Fruit fly (Drosophila melanogaster): ENCODE measurements around the gene CG46435.
A peak's percentile ranks its signal among the peaks of the same experiment; 100 is the strongest.

CG46435 gene

DNA sequence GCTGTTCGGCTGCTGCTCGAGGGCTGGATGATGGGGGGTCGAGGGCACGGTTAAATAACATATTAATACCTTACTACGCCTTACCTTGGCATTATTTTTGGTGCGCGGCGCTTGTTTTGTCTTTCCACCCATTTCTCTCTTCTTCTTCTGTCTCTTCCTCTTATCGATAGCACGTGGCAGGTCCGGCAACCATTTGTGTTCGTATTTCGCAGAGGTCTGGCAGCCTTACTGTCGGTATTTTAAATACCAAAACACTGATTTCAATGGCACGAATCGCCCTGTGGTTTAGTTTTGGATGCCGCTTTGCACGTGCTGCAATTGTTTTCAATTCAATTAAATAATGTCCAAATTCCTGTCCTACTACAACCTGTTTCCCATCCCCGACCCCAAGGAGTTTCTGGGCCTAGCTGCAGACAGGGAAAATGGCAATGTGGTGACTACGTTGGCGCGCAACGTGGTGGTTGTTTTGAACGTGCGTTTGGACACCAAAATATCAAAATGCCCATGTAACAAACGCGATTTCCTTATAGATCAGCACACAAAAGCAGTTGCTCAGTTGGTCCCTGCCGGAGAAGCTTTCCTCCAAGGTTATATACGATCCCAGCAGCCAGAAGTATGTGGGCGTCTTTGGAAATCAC, 7.3 kb downstream of the CG46435 start, which contains the start of the genes Ltn1 and CG9300:
TSS of gene Ltn1 (minus strand) at position 155 of the 638 bp plus-strand sequence.
TSS of gene CG9300 (plus strand) at position 285 of the 638 bp plus-strand sequence.
- TF ChIP-seq ovo (GFP tag; optimal IDR thresholded peaks at IDR 0.05) (no peak), Mnt (GFP tag; optimal IDR thresholded peaks at IDR 0.05) (peak; percentile 100), CG7101 (tag; optimal IDR thresholded peaks at IDR 0.05) (peak; percentile 12), tj (GFP tag; optimal IDR thresholded peaks at IDR 0.05) (no peak), CG11617 (GFP tag; optimal IDR thresholded peaks at IDR 0.05) (no peak), Hr96 (GFP tag; optimal IDR thresholded peaks at IDR 0.05) (no peak), toe (GFP tag; optimal IDR thresholded peaks at IDR 0.05) (peak; percentile 29), cnc (optimal IDR thresholded peaks at IDR 0.05) (no peak), CG5204 (GFP tag; optimal IDR thresholded peaks at IDR 0.05) (no peak), CG7045 (GFP tag; optimal IDR thresholded peaks at IDR 0.05) (no peak), CG14711 (tag; optimal IDR thresholded peaks at IDR 0.05) (no peak), CG1620 (GFP tag; optimal IDR thresholded peaks at IDR 0.05) (no peak), Crg-1 (GFP tag; optimal IDR thresholded peaks at IDR 0.05) (peak; percentile 20), Clk (GFP tag; optimal IDR thresholded peaks at IDR 0.05) (no peak), CG12768 (GFP tag; optimal IDR thresholded peaks at IDR 0.05) (no peak), pad (GFP tag; optimal IDR thresholded peaks at IDR 0.05) (no peak), CG33017 (tag; optimal IDR thresholded peaks at IDR 0.05) (no peak), cic (GFP tag; optimal IDR thresholded peaks at IDR 0.05) (no peak), kay (GFP tag; ENCODE audit: borderline replicate concordance) (no peak), bab1 (GFP tag; optimal IDR thresholded peaks at IDR 0.05) (peak; percentile 61)

DNA sequence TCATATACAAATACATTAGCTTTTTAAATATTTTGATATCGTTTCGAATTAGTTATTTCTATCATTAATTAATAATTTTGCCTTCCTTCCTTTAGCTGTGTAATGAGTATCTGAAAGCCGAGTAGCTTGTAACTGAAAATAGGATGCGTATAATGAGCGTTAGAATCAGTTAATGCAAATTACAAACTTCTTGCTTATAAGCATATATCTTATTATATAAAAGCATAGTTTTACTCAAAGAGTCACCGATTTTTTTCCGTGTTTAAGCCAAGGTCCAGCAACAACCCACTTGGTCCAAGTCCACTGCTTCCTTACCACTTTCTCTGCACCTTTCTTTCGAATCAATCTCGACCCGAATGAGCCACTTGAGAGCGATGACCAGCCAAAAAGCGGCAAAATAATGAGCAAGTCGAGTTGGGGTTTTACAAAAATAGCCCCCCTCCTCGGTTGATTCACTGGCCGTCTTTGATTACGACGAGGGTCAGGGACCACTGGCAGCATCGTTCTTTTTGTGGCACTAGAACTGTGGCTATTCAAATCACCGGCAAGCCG, 11.1 kb downstream of the CG46435 start:
- TF ChIP-seq ovo (GFP tag; optimal IDR thresholded peaks at IDR 0.05) (no peak), Mnt (GFP tag; optimal IDR thresholded peaks at IDR 0.05) (no peak), toe (GFP tag; optimal IDR thresholded peaks at IDR 0.05) (no peak), cic (GFP tag; optimal IDR thresholded peaks at IDR 0.05) (no peak), bab1 (GFP tag; optimal IDR thresholded peaks at IDR 0.05) (no peak), pad (GFP tag; optimal IDR thresholded peaks at IDR 0.05) (no peak), Hr96 (GFP tag; optimal IDR thresholded peaks at IDR 0.05) (no peak), tj (GFP tag; optimal IDR thresholded peaks at IDR 0.05) (no peak), CG1620 (GFP tag; optimal IDR thresholded peaks at IDR 0.05) (no peak), CG7045 (GFP tag; optimal IDR thresholded peaks at IDR 0.05) (no peak)

DNA sequence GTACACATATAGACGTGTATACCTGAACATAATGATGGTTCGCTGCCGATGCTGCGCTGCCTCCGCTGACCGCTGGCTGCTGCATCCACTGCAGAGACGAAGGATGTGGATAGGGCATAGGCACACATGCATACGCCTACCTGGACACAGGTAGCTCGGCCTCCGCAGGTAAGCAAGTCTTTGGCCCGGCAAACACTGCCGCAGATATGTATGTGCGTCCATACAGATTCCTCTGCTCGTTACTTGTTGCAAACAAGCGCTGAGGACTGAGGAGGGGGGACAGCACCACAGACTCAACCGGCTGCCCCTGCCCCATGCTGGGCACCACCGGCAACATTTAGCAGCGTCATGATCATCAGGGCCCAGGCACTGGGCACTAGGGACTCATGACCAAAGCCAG, 11.8 kb downstream of the CG46435 start:
- TF ChIP-seq Crg-1 (GFP tag; optimal IDR thresholded peaks at IDR 0.05): no peak
- TF ChIP-seq pad (GFP tag; optimal IDR thresholded peaks at IDR 0.05): no peak
- TF ChIP-seq Hr96 (GFP tag; optimal IDR thresholded peaks at IDR 0.05): no peak
- TF ChIP-seq bab1 (GFP tag; optimal IDR thresholded peaks at IDR 0.05): no peak
- TF ChIP-seq CG14711 (tag; optimal IDR thresholded peaks at IDR 0.05): no peak
- TF ChIP-seq ovo (GFP tag; optimal IDR thresholded peaks at IDR 0.05): no peak
- TF ChIP-seq CG12768 (GFP tag; optimal IDR thresholded peaks at IDR 0.05): no peak
- no peak for TF ChIP-seq CG5204 (GFP tag; optimal IDR thresholded peaks at IDR 0.05)
- TF ChIP-seq CG7045 (GFP tag; optimal IDR thresholded peaks at IDR 0.05): no peak
- no peak for TF ChIP-seq CG7101 (tag; optimal IDR thresholded peaks at IDR 0.05)
- TF ChIP-seq CG33017 (tag; optimal IDR thresholded peaks at IDR 0.05): no peak
- no peak for TF ChIP-seq tj (GFP tag; optimal IDR thresholded peaks at IDR 0.05)
- TF ChIP-seq kay (GFP tag; ENCODE audit: borderline replicate concordance): no peak
- no peak for TF ChIP-seq toe (GFP tag; optimal IDR thresholded peaks at IDR 0.05)
- no peak for TF ChIP-seq cnc (optimal IDR thresholded peaks at IDR 0.05)
- TF ChIP-seq Mnt (GFP tag; optimal IDR thresholded peaks at IDR 0.05): no peak
- no peak for TF ChIP-seq Clk (GFP tag; optimal IDR thresholded peaks at IDR 0.05)
- TF ChIP-seq CG1620 (GFP tag; optimal IDR thresholded peaks at IDR 0.05): no peak
- TF ChIP-seq cic (GFP tag; optimal IDR thresholded peaks at IDR 0.05): no peak
- no peak for TF ChIP-seq CG11617 (GFP tag; optimal IDR thresholded peaks at IDR 0.05)

DNA sequence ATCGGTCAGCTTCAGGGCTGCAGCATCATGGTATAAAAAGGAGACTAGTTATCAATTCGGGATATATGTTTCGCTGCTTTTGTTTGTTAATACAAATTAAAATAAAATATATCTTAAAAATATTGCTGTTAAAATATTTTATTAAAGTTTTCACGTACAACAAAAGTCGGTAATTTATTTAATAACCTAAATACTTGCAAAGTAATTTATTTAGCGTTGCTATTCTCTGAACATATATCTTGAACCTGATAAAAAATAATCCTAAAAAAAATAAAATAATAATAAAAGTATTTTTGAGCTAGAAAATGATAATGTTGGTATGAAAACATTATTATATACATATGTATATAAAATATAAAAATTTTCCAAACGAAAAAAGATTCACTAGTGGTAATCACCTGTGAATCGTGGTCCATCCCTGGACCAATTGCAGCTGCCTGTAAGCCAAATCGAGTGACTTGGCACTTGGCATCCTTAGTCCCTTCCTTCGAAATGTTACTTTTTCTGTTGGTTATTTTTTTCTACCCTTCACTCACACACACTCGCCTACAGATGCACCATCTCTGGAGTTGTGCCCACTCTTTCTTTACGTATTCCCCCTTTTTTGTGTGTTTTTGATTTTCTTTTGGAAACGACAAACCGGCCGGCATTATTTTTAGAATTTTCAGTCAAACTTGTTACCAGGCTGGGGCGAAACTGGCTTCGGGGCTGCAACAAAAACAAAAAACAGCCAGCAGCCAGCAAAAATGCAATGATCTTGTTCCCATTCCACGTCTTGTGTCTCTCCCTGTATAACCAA, 12.5 kb downstream of the CG46435 start:
- TF ChIP-seq CG7101 (tag; optimal IDR thresholded peaks at IDR 0.05) (no peak), Hr96 (GFP tag; optimal IDR thresholded peaks at IDR 0.05) (no peak), bab1 (GFP tag; optimal IDR thresholded peaks at IDR 0.05) (no peak), pad (GFP tag; optimal IDR thresholded peaks at IDR 0.05) (no peak), CG14711 (tag; optimal IDR thresholded peaks at IDR 0.05) (no peak), CG7045 (GFP tag; optimal IDR thresholded peaks at IDR 0.05) (no peak), Crg-1 (GFP tag; optimal IDR thresholded peaks at IDR 0.05) (no peak), toe (GFP tag; optimal IDR thresholded peaks at IDR 0.05) (no peak), CG1620 (GFP tag; optimal IDR thresholded peaks at IDR 0.05) (no peak), CG5204 (GFP tag; optimal IDR thresholded peaks at IDR 0.05) (no peak), CG12768 (GFP tag; optimal IDR thresholded peaks at IDR 0.05) (no peak), kay (GFP tag; ENCODE audit: borderline replicate concordance) (no peak), cic (GFP tag; optimal IDR thresholded peaks at IDR 0.05) (no peak), cnc (optimal IDR thresholded peaks at IDR 0.05) (no peak), tj (GFP tag; optimal IDR thresholded peaks at IDR 0.05) (no peak), CG11617 (GFP tag; optimal IDR thresholded peaks at IDR 0.05) (no peak), ovo (GFP tag; optimal IDR thresholded peaks at IDR 0.05) (no peak), CG33017 (tag; optimal IDR thresholded peaks at IDR 0.05) (no peak)

DNA sequence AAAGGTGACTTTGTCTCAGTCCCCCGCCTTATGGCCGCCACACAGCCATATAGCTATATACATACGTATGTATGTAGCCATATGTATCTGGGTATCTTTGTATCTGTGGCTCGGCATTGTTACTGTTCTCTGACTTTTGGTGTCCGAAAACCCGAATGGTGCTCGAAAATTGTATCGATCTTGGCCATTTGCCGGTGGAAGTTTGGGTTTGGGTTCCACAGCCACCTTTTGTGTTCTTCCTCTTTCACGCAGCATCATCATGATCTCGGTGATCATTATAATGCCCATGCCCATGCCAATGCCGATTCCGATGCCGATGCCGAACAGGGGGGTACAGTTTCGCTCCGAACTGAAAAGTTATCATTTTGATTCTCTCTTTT, 13.1 kb downstream of the CG46435 start:
- TF ChIP-seq CG7101 (tag; optimal IDR thresholded peaks at IDR 0.05) (no peak), CG11617 (GFP tag; optimal IDR thresholded peaks at IDR 0.05) (no peak), pad (GFP tag; optimal IDR thresholded peaks at IDR 0.05) (no peak), Crg-1 (GFP tag; optimal IDR thresholded peaks at IDR 0.05) (no peak), tj (GFP tag; optimal IDR thresholded peaks at IDR 0.05) (no peak), cic (GFP tag; optimal IDR thresholded peaks at IDR 0.05) (no peak), bab1 (GFP tag; optimal IDR thresholded peaks at IDR 0.05) (no peak), Mnt (GFP tag; optimal IDR thresholded peaks at IDR 0.05) (no peak), CG12768 (GFP tag; optimal IDR thresholded peaks at IDR 0.05) (no peak), kay (GFP tag; ENCODE audit: borderline replicate concordance) (no peak), toe (GFP tag; optimal IDR thresholded peaks at IDR 0.05) (no peak), CG1620 (GFP tag; optimal IDR thresholded peaks at IDR 0.05) (no peak), Hr96 (GFP tag; optimal IDR thresholded peaks at IDR 0.05) (no peak), CG5204 (GFP tag; optimal IDR thresholded peaks at IDR 0.05) (no peak), CG33017 (tag; optimal IDR thresholded peaks at IDR 0.05) (no peak), Clk (GFP tag; optimal IDR thresholded peaks at IDR 0.05) (no peak)
